Worm (Caenorhabditis elegans): ENCODE measurements around the gene par-3.

par-3 gene

DNA sequence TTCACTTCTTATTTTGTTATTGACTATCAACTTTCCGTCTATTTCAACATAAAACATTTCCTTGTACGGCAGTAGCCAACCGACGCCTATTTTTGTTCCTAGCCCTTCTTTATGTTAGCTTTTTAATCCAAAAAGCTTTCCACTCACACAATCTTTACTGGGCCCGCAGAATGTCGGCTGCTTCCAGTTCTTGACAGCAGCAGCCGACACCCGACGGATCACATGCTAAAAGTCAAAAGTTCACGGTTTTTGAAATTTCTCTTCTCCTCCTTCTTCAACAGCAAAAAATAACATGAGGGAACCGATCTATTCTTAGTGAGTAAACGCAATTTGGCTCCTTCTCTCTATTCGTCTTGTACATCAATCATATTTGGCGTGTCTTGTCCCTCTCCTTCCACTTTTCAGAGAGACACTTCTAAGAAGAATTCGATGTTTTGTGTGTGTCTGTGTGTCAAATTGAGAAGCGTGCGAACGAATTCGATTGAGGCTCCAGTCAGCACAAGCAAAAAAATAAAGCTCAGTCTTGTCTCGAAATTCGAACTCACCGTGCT lies 31.5 kb upstream of the par-3 start:
- TF ChIP-seq ces-1 (GFP tag; optimal IDR thresholded peaks at IDR 0.05) (peak; percentile 88), nhr-2 (tag; optimal IDR thresholded peaks at IDR 0.05) (no peak)

DNA sequence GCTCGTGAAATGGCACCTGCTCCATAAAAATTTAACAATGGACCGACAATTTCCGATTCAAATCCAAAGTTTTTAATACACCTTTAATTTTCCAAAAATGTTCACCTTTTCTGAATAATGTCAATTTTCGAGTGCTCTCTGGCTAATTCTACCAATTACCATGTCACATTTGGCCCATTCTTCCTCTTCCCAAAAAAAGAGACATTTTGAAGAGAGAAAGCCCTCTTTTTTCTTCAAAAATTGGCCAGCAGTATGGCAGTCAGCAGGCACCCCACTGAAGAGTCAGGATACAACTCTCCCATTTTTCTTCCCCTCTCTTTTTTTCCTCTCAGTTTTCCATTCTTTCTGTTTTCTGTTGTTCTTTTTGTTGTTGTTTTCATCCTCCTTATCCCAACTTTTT lies 29.5 kb upstream of the par-3 start:
- no peak for TF ChIP-seq drap-1 (GFP tag; optimal IDR thresholded peaks at IDR 0.05)
- TF ChIP-seq lsy-2 (tag; optimal IDR thresholded peaks at IDR 0.05) = no peak
- TF ChIP-seq pha-4 (tag; optimal IDR thresholded peaks at IDR 0.05) = no peak
- no peak for TF ChIP-seq mls-2 (tag; optimal IDR thresholded peaks at IDR 0.05)
- no peak for TF ChIP-seq cnd-1 (tag; optimal IDR thresholded peaks at IDR 0.05)
- no peak for TF ChIP-seq zip-8 (tag; optimal IDR thresholded peaks at IDR 0.05)
- no peak for TF ChIP-seq lin-13 (tag; optimal IDR thresholded peaks at IDR 0.05)
- no peak for TF ChIP-seq bed-3 (GFP tag; optimal IDR thresholded peaks at IDR 0.05)
- TF ChIP-seq unc-120 (tag; optimal IDR thresholded peaks at IDR 0.05; ENCODE audit: poor library complexity, severe bottlenecking) = no peak
- no peak for TF ChIP-seq ceh-39 (tag; optimal IDR thresholded peaks at IDR 0.05)
- TF ChIP-seq unc-39 (tag; optimal IDR thresholded peaks at IDR 0.05) = no peak

DNA sequence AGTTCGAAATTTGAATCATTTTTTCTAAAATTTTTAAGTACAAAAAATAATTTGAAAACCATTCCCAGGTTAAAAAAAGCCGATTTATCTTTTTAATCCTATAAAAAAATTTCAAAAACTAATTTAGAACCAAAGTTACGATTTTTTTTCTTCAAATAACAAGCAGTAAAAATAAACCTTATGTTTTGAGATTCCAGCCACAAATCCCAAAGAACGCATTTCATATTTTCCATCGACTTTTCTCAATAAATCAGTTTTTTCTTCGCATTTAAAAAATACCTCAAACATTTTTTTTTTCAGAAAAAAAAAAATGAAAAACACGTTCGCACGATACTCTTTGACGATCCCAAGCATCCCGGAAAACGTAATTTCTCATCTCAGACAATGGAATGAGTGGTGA lies 28.9 kb upstream of the par-3 start, which contains the start of gene ckk-1:
TSS of gene ckk-1 (plus strand) at position 301 of the 400 bp plus-strand sequence.
- TF ChIP-seq nhr-28 (tag; optimal IDR thresholded peaks at IDR 0.05) (no peak), unc-39 (tag; optimal IDR thresholded peaks at IDR 0.05) (no peak), elt-1 (tag; optimal IDR thresholded peaks at IDR 0.05; ENCODE audit: borderline replicate concordance, insufficient read depth) (no peak), zip-8 (tag; optimal IDR thresholded peaks at IDR 0.05) (no peak), mls-2 (tag; optimal IDR thresholded peaks at IDR 0.05) (no peak)

DNA sequence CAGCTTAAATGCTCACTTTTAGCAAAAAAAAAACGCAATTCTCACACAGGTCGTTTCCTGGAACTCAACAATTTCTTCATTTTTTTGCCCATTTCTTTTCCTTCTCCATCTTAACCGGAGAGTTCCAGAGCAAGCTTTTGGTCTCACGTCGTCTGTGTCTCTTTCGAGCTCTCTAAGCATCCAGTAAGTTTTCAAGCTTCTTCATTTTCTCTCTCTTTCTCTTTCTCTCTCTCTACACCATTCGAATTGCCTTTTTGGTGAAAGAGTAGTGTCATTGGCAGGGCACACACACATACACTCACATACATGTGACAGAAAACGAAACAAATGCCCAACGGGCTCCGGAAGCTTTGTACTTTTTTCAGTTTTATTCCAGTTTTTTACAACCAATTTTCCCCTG lies 24.1 kb upstream of the par-3 start:
- TF ChIP-seq nhr-76 (tag; optimal IDR thresholded peaks at IDR 0.05) (no peak), ces-1 (GFP tag; optimal IDR thresholded peaks at IDR 0.05) (peak; percentile 32)

DNA sequence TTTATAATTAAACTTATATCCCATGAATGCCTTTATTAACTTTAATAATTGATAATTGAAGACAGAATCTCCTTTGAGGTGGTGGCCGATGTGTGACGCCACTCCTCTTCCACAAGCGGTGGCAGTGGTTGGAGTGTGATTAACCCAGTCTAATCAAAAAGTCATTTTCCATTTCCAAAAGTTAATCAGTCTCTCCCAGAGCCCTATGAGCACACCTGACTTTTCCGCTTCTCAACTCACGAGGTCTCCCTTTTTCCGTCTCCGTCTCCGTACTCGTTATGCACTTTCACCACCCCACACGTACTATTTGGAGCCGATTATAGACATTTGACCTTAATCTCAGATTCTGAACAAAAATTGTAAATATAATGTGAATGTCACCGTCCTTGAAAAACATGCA lies 21.3 kb upstream of the par-3 start:
- TF ChIP-seq ceh-43 (GFP tag; optimal IDR thresholded peaks at IDR 0.05) (no peak), unc-120 (tag; optimal IDR thresholded peaks at IDR 0.05; ENCODE audit: poor library complexity, severe bottlenecking) (peak; percentile 2)

DNA sequence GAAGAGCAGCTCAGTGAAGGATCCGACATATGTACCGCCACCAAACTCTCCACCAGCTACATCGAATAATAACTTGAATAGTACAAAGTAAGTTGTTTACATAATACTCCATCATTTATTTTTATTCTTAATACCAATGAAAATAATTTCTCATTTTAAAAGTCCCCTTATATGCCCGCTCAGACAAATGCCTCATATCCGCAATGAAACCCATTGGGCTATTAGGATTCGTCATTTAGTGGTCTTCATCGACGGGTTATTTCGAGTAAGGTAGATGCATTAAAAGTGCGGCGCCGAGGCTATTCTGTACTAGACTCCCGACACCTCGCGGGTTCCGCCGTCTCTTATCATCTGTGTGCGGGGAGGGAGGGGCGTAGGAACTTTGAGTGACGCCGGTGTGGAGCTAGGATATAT lies 10.3 kb upstream of the par-3 start:
- TF ChIP-seq pha-4 (tag; optimal IDR thresholded peaks at IDR 0.05) (no peak), blmp-1 (tag; optimal IDR thresholded peaks at IDR 0.05) (no peak)

DNA sequence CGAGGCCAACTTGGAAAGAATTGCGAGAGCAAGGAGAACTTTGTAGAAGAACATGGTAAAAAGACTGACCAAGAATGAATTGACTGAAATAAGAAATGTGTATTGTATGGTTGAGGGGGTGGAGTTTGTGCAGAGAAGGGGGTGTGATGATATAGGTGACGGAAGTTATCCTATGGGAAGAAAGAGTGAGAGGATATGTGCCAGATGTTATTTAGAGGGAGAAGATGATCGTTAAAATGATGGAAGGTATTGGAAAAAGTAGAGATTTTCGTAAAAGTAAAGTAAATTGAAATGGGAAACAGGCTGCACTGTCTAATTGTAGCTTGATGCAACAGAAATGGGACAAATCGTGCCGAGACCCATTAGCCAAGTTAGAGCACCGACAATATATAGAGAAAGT lies 7.1 kb upstream of the par-3 start, which contains the start of gene sdz-21:
TSS of gene sdz-21 (minus strand) at position 101 of the 400 bp plus-strand sequence.
- TF ChIP-seq elt-1 (tag; optimal IDR thresholded peaks at IDR 0.05; ENCODE audit: borderline replicate concordance, insufficient read depth) = no peak
- TF ChIP-seq unc-120 (tag; optimal IDR thresholded peaks at IDR 0.05; ENCODE audit: poor library complexity, severe bottlenecking) = no peak
- TF ChIP-seq mls-2 (tag; optimal IDR thresholded peaks at IDR 0.05) = no peak
- TF ChIP-seq snpc-4 (tag; optimal IDR thresholded peaks at IDR 0.05) = no peak
- TF ChIP-seq nhr-76 (tag; optimal IDR thresholded peaks at IDR 0.05) = no peak
- TF ChIP-seq lsy-2 (tag; optimal IDR thresholded peaks at IDR 0.05) = no peak

DNA sequence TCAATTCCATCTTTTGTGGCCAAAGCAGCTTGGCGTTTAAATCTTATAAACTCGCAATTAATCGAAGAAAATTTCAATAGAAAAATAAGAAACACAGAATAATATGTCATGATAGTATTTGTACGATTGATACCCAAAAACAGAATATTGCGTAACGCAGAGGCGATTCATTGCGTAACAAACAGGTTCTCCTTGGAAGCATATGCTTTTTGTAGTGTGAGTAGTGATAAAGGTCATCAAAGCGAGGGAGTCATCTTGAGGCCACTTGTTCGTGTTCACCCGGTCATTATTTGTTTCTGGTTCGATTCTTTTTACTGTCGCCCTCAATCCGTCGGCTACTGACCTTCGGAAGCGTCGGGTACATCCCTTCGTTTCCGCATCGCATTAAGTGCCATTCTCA lies 3.1 kb upstream of the par-3 start, which contains the start of gene F54E7.6:
TSS of gene F54E7.6 (minus strand) at position 110 of the 400 bp plus-strand sequence.
- TF ChIP-seq ham-2 (GFP tag; optimal IDR thresholded peaks at IDR 0.05) = peak; percentile 42
- TF ChIP-seq tbx-8 (GFP tag; optimal IDR thresholded peaks at IDR 0.05) = no peak
- peak; percentile 99 for TF ChIP-seq zip-8 (tag; optimal IDR thresholded peaks at IDR 0.05)
- TF ChIP-seq blmp-1 (tag; optimal IDR thresholded peaks at IDR 0.05) = no peak
- TF ChIP-seq lin-13 (tag; optimal IDR thresholded peaks at IDR 0.05) = no peak
- no peak for TF ChIP-seq lin-32 (GFP tag; optimal IDR thresholded peaks at IDR 0.05)

DNA sequence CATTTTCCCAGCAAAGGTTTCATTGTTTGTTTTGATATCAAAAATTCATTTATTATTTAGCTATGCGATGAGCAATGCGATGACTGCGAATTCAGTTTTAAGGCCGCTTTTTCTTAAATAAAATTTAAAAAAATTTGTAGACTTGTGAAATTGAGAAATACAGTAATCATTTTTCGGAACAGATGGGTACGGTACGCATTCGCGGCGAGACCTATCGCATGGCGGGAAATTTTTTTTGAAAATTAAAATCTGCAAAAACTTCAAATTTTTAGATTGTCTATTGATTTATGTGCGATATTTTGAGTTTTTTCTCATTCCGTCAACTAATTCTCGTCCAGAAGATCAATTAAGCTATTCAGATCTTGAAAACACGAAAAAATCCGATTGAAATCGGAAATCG lies 512 bp upstream of the par-3 start:
- TF ChIP-seq unc-62 (GFP tag; optimal IDR thresholded peaks at IDR 0.05) (no peak), zip-8 (tag; optimal IDR thresholded peaks at IDR 0.05) (no peak), mls-2 (tag; optimal IDR thresholded peaks at IDR 0.05) (no peak)

Measured in whole organism, mixed stage, embryonic.